Fruit fly (Drosophila melanogaster) whole organism, embryonic: ENCODE measurements around the gene CheB38c.

ENCODE experiments used
- ATbp ChIP-seq: fragments of 200-800 bp; sonication (Bioruptor generic); optimal IDR thresholded peaks from 2 replicates; lab custom pipeline; 2017; ENCODE audit warnings: missing biosample characterization, mild to moderate bottlenecking, missing genetic modification characterization, missing genetic modification reagents
- Ada2b ChIP-seq: fragments of 200-800 bp; sonication (Bioruptor generic); IDR thresholded peaks from 2 replicates; pipeline ENCODE4 v1.3.6; 2022; ENCODE audit warnings: missing biosample characterization, missing genetic modification characterization
- Blimp-1 ChIP-seq: fragments of 200-800 bp; sonication (Bioruptor generic); optimal IDR thresholded peaks from 3 replicates; lab custom pipeline; 2018; ENCODE audit warnings: missing biosample characterization, missing genetic modification characterization, mild to moderate bottlenecking, moderate library complexity, missing genetic modification reagents
- CG10267 ChIP-seq: fragments of 200-800 bp; sonication (Bioruptor generic); optimal IDR thresholded peaks from 2 replicates; lab custom pipeline; 2018; ENCODE audit warnings: missing biosample characterization, mild to moderate bottlenecking, missing genetic modification characterization, moderate library complexity
- CG15269 ChIP-seq: fragments of 200-800 bp; sonication (Bioruptor generic); optimal IDR thresholded peaks from 2 replicates; lab custom pipeline; 2018; ENCODE audit warnings: missing biosample characterization, mild to moderate bottlenecking, missing genetic modification characterization, moderate library complexity
- CG15601 ChIP-seq: fragments of 200-800 bp; sonication (Bioruptor generic); optimal IDR thresholded peaks from 3 replicates; lab custom pipeline; 2019; ENCODE audit warnings: missing biosample characterization, mild to moderate bottlenecking, missing genetic modification characterization, moderate library complexity
- CG17802 ChIP-seq: fragments of 200-800 bp; sonication (Bioruptor generic); optimal IDR thresholded peaks from 2 replicates; lab custom pipeline; 2018; ENCODE audit warnings: missing biosample characterization, mild to moderate bottlenecking, missing genetic modification characterization, moderate library complexity
- CG17829 ChIP-seq: fragments of 200-800 bp; optimal IDR thresholded peaks from 2 replicates; lab custom pipeline; 2019; ENCODE audit warnings: missing biosample characterization, mild to moderate bottlenecking, missing genetic modification characterization, moderate library complexity
- CG2199 ChIP-seq: fragments of 200-800 bp; sonication (Bioruptor generic); IDR thresholded peaks from 3 replicates; pipeline ENCODE4 v1.3.6; 2022; ENCODE audit warnings: missing biosample characterization, missing genetic modification characterization
- CG2678 ChIP-seq: fragments of 200-800 bp; sonication (Bioruptor generic); optimal IDR thresholded peaks from 3 replicates; lab custom pipeline; 2019; ENCODE audit warnings: missing biosample characterization, mild to moderate bottlenecking, missing genetic modification characterization, moderate library complexity
- CG4328 ChIP-seq: fragments of 200-800 bp; sonication (Bioruptor generic); optimal IDR thresholded peaks from 3 replicates; lab custom pipeline; 2017; ENCODE audit warnings: missing biosample characterization, missing genetic modification reagents, missing genetic modification characterization
- CG4360 ChIP-seq: fragments of 200-800 bp; sonication (Bioruptor generic); IDR thresholded peaks from 2 replicates; pipeline ENCODE4 v1.3.6; 2022; ENCODE audit warnings: missing biosample characterization, missing genetic modification characterization
- CG4617 ChIP-seq: fragments of 200-800 bp; sonication (Bioruptor generic); optimal IDR thresholded peaks from 3 replicates; lab custom pipeline; 2016; ENCODE audit warnings: missing biosample characterization, missing genetic modification characterization, borderline replicate concordance
- CG6254 ChIP-seq: fragments of 200-800 bp; sonication (Bioruptor generic); optimal IDR thresholded peaks from 3 replicates; lab custom pipeline; 2017; ENCODE audit warnings: mild to moderate bottlenecking, missing biosample characterization, missing genetic modification reagents, missing genetic modification characterization
- CG7745 ChIP-seq: fragments of 200-800 bp; sonication (Bioruptor generic); optimal IDR thresholded peaks from 2 replicates; lab custom pipeline; 2018; ENCODE audit warnings: missing biosample characterization, mild to moderate bottlenecking, missing genetic modification characterization, moderate library complexity
- CTCF ChIP-seq: fragments of 200-800 bp; sonication (Bioruptor generic); optimal IDR thresholded peaks from 2 replicates; lab custom pipeline; 2017; ENCODE audit warnings: missing biosample characterization, mild to moderate bottlenecking, missing genetic modification characterization, moderate library complexity
- D19A ChIP-seq: fragments of 200-800 bp; optimal IDR thresholded peaks from 3 replicates; lab custom pipeline; 2019; ENCODE audit warnings: missing biosample characterization, mild to moderate bottlenecking, missing genetic modification characterization, moderate library complexity
- Dbx ChIP-seq: fragments of 200-800 bp; sonication (Bioruptor generic); IDR thresholded peaks from 3 replicates; pipeline ENCODE4 v1.3.6; 2022; ENCODE audit warnings: missing biosample characterization, missing genetic modification characterization
- Ets97D ChIP-seq: fragments of 200-800 bp; sonication (Bioruptor generic); optimal IDR thresholded peaks from 3 replicates; lab custom pipeline; 2016; ENCODE audit warnings: missing biosample characterization, missing genetic modification characterization
- Hsf ChIP-seq: fragments of 200-800 bp; sonication (Bioruptor generic); optimal IDR thresholded peaks from 3 replicates; lab custom pipeline; 2016; ENCODE audit warnings: missing biosample characterization, missing genetic modification characterization
- Jarid2 ChIP-seq: fragments of 200-800 bp; sonication (Bioruptor generic); optimal IDR thresholded peaks from 3 replicates; lab custom pipeline; 2017; ENCODE audit warnings: mild to moderate bottlenecking, missing biosample characterization, missing genetic modification reagents, missing genetic modification characterization
- Med ChIP-seq: fragments of 200-800 bp; sonication (Bioruptor generic); peaks from one replicate; lab custom pipeline; 2016; ENCODE audit warnings: missing biosample characterization, missing genetic modification characterization, mild to moderate bottlenecking, inconsistent platforms, moderate library complexity
- Optix ChIP-seq: fragments of 200-800 bp; sonication (Bioruptor generic); IDR thresholded peaks from 3 replicates; pipeline ENCODE4 v1.3.6; 2022; ENCODE audit warnings: missing biosample characterization, missing genetic modification characterization
- Ptx1 ChIP-seq: fragments of 200-800 bp; sonication (Bioruptor generic); IDR thresholded peaks from 2 replicates; pipeline ENCODE4 v1.3.6; 2022; ENCODE audit warnings: missing biosample characterization, missing genetic modification characterization
- Ravus ChIP-seq: fragments of 200-800 bp; sonication (Bioruptor generic); IDR thresholded peaks from 2 replicates; pipeline ENCODE4 v1.3.6; 2022; ENCODE audit warnings: missing biosample characterization, missing genetic modification characterization
- Rfx ChIP-seq: fragments of 200-800 bp; sonication (Bioruptor generic); IDR thresholded peaks from 2 replicates; pipeline ENCODE4 v1.3.6; 2022; ENCODE audit warnings: missing biosample characterization, missing genetic modification characterization
- al ChIP-seq: fragments of 200-800 bp; sonication (Bioruptor generic); IDR thresholded peaks from 2 replicates; pipeline ENCODE4 v1.3.6; 2022; ENCODE audit warnings: missing biosample characterization, missing genetic modification characterization
- ato ChIP-seq: fragments of 200-800 bp; sonication (Bioruptor generic); IDR thresholded peaks from 2 replicates; pipeline ENCODE4 v1.3.6; 2022; ENCODE audit warnings: missing biosample characterization, missing genetic modification characterization; ENCODE audit not compliant: partially characterized antibody
- dmrt99B ChIP-seq: fragments of 200-800 bp; sonication (Bioruptor generic); optimal IDR thresholded peaks from 2 replicates; lab custom pipeline; 2018; ENCODE audit warnings: missing biosample characterization, mild to moderate bottlenecking, missing genetic modification characterization, moderate library complexity
- esg ChIP-seq: fragments of 200-800 bp; sonication (Bioruptor generic); conservative IDR thresholded peaks from 2 replicates; pipeline ENCODE4 v1.3.6; 2022; ENCODE audit warnings: missing biosample characterization, missing genetic modification characterization
- gfzf ChIP-seq: fragments of 200-800 bp; sonication (Bioruptor generic); optimal IDR thresholded peaks from 2 replicates; lab custom pipeline; 2016; ENCODE audit warnings: missing biosample characterization, mild to moderate bottlenecking, missing genetic modification characterization, moderate library complexity
- h ChIP-seq: fragments of >200 bp; optimal IDR thresholded peaks from 2 replicates; lab custom pipeline; 2017
- hth ChIP-seq: fragments of >200 bp; optimal IDR thresholded peaks from 2 replicates; lab custom pipeline; 2017; ENCODE audit warnings: inconsistent platforms
- jumu ChIP-seq: fragments of 200-800 bp; sonication (Bioruptor generic); optimal IDR thresholded peaks from 3 replicates; lab custom pipeline; 2016; ENCODE audit warnings: missing biosample characterization, missing genetic modification characterization
- oc ChIP-seq: fragments of 200-800 bp; sonication (Bioruptor generic); optimal IDR thresholded peaks from 2 replicates; lab custom pipeline; 2018; ENCODE audit warnings: missing biosample characterization, mild to moderate bottlenecking, missing genetic modification characterization, moderate library complexity
- phol ChIP-seq: fragments of 200-800 bp; sonication (Bioruptor generic); optimal IDR thresholded peaks from 3 replicates; lab custom pipeline; 2018; ENCODE audit warnings: missing biosample characterization, mild to moderate bottlenecking, missing genetic modification characterization, moderate library complexity
- pita ChIP-seq: fragments of 200-800 bp; sonication (Bioruptor generic); optimal IDR thresholded peaks from 2 replicates; lab custom pipeline; 2017; ENCODE audit warnings: missing biosample characterization, mild to moderate bottlenecking, missing genetic modification characterization
- rib ChIP-seq: fragments of 200-800 bp; sonication (Bioruptor generic); IDR thresholded peaks from 2 replicates; pipeline ENCODE4 v1.3.6; 2022; ENCODE audit warnings: missing biosample characterization, missing genetic modification characterization
- sc ChIP-seq, 3 experiments: fragments of >200 bp in 2 of 3; fragments of 200-800 bp in 1 of 3; sonication (Bioruptor generic) in 1 of 3; optimal IDR thresholded peaks; 2 replicates in 2 of 3; 3 replicates in 1 of 3; lab custom pipeline; 2017; ENCODE audit warnings: mild to moderate bottlenecking in 1 of 3, missing biosample characterization in 1 of 3, missing genetic modification characterization in 1 of 3, missing genetic modification reagents in 1 of 3
- schlank ChIP-seq: fragments of 200-800 bp; sonication (Bioruptor generic); optimal IDR thresholded peaks from 2 replicates; lab custom pipeline; 2018; ENCODE audit warnings: missing biosample characterization, mild to moderate bottlenecking, missing genetic modification characterization
- sens ChIP-seq: fragments of 200-800 bp; sonication (Bioruptor generic); peaks from one replicate; lab custom pipeline; 2016; ENCODE audit warnings: missing biosample characterization, missing genetic modification characterization
- stwl ChIP-seq: fragments of 200-800 bp; sonication (Bioruptor generic); optimal IDR thresholded peaks from 3 replicates; lab custom pipeline; 2018; ENCODE audit warnings: missing biosample characterization, mild to moderate bottlenecking, missing genetic modification characterization, moderate library complexity
- sug ChIP-seq: fragments of 200-800 bp; optimal IDR thresholded peaks from 2 replicates; lab custom pipeline; 2019; ENCODE audit warnings: missing biosample characterization, mild to moderate bottlenecking, missing genetic modification characterization, moderate library complexity
- vvl ChIP-seq: fragments of 200-800 bp; sonication (Bioruptor generic); IDR thresholded peaks from 2 replicates; pipeline ENCODE4 v1.3.6; 2022; ENCODE audit warnings: missing biosample characterization, missing genetic modification characterization

CheB38c gene

DNA sequence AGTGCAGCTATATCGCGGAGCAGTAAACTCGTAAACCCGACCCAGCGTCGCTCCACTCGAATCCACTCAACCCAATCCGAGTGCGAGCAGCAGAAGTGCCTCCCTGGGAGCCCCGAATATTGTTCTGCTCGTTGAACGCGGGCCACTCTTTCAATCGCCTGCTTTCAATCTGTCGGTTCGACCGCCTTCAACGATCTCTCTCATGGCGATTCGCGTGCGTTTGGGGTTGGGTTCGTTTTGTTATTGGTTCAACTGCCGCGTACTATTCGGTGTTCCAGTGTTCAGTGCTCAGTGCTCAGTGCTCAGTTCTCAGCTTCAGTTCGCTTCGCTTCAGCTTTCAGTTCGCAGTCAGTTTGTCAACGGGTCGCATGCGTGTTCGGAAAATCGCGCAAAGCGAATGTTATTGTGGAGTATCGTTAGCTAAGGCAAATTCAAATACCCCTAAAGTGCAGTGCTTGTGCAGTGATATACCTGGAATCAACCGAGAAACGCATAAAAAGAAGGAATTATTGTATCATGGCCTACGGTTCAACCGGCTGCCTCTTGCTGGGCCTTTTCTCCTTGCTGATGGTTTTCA is 19.9 kb upstream of the CheB38c start, which contains the start of gene CG31676 (continued):
- TF ChIP-seq al (GFP tag; lab: Robert Waterston, UW) (no peak), ato (GFP tag; lab: Robert Waterston, UW) (no peak), rib (GFP tag; lab: Robert Waterston, UW) (no peak), CG10267 (tag; lab: Kevin White, UChicago) (no peak), sc (optimal IDR thresholded peaks at IDR 0.05; lab: Kevin White, UChicago) (no peak), sc (GFP tag; optimal IDR thresholded peaks at IDR 0.05; lab: Kevin White, UChicago) (no peak), CG2678 (tag; lab: Kevin White, UChicago) (no peak)
- TF ChIP-seq, all 482 proteins: peak for 51

dm6 chr2L:20840006-20840405 is 19.3 kb upstream of the CheB38c start:
- no peak for TF ChIP-seq Ets97D (GFP tag; lab: Kevin White, UChicago)
- peak; percentile 35 for TF ChIP-seq dmrt99B (tag; lab: Kevin White, UChicago)
- TF ChIP-seq Optix = no peak
- peak; percentile 16 for TF ChIP-seq sens
- peak; percentile 26 for TF ChIP-seq Blimp-1 (GFP tag; lab: Kevin White, UChicago)
- no peak for TF ChIP-seq h (lab: Kevin White, UChicago)
- peak; percentile 6 for TF ChIP-seq CG6254
- no peak for TF ChIP-seq ATbp
- TF ChIP-seq sc (optimal IDR thresholded peaks at IDR 0.05; lab: Kevin White, UChicago) = no peak
- no peak for TF ChIP-seq sc (GFP tag; optimal IDR thresholded peaks at IDR 0.05; lab: Kevin White, UChicago)

- no peak for TF ChIP-seq schlank
- TF ChIP-seq CG15269 = no peak
- no peak for TF ChIP-seq oc
- no peak for TF ChIP-seq CG4617 (GFP tag; lab: Kevin White, UChicago)
- no peak for TF ChIP-seq Ada2b (GFP tag; lab: Robert Waterston, UW)
- no peak for TF ChIP-seq CG17802 (tag; lab: Kevin White, UChicago)
- TF ChIP-seq esg (GFP tag; lab: Robert Waterston, UW) = no peak
- no peak for TF ChIP-seq CG4328
- no peak for TF ChIP-seq Ptx1 (GFP tag; lab: Robert Waterston, UW)
These were observed 17.2 kb upstream of the CheB38c start, which contains the start of gene Spn38F for dm6 chr2L:20837885-20838284. Gene Spn38F (minus strand): TSS chr2L:20837985.

- TF ChIP-seq jumu (GFP tag; lab: Kevin White, UChicago) (no peak), Rfx (GFP tag; lab: Robert Waterston, UW) (peak; percentile 96), sug (tag; lab: Kevin White, UChicago) (peak; percentile 15), vvl (0 out of 2 replicates have a peak, but pooled peaks have one; percentile 20), stwl (tag; lab: Kevin White, UChicago) (peak; percentile 1), CG15601 (peak; percentile 67), CTCF (GFP tag; lab: Kevin White, UChicago) (peak; percentile 78), D19A (tag; lab: Kevin White, UChicago) (no peak), gfzf (GFP tag; lab: Kevin White, UChicago) (peak; percentile 47), CG4328 (no peak), CG4360 (GFP tag; lab: Robert Waterston, UW) (no peak), CG17829 (tag; lab: Kevin White, UChicago) (no peak), Med (GFP tag; lab: Kevin White, UChicago) (peak; percentile 18), pita (peak; percentile 54), phol (peak; percentile 67), Ets97D (GFP tag; lab: Kevin White, UChicago) (peak; percentile 30), Ravus (no peak), hth (no peak), Dbx (no peak), Hsf (GFP tag; lab: Kevin White, UChicago) (no peak), Jarid2 (GFP tag; lab: Kevin White, UChicago) (no peak), CG7745 (tag; lab: Kevin White, UChicago) (no peak), CG2199 (GFP tag; lab: Robert Waterston, UW) (0 out of 3 replicates have a peak, but pooled peaks have one; percentile 51)
- TF ChIP-seq, all 482 proteins: peak for 12
These were observed 14.8 kb upstream of the CheB38c start, which contains the start of gene Oseg5 for dm6 chr2L:20835501-20835900. Gene Oseg5 (minus strand): TSS chr2L:20835840.
